Worm (Caenorhabditis elegans) whole organism, L1 larva: ENCODE results near the gene Y116A8C.38.

ENCODE experiments used
- blmp-1 ChIP-seq: fragments of 150-350 bp; optimal IDR thresholded peaks from 2 replicates; lab custom pipeline; 2014; ENCODE audit warnings: missing biosample characterization, missing genetic modification characterization
- ces-1 ChIP-seq: fragments of 150-350 bp; optimal IDR thresholded peaks from 2 replicates; lab custom pipeline; 2014; ENCODE audit warnings: missing biosample characterization, missing genetic modification reagents, missing genetic modification characterization
- efl-1 ChIP-seq, 4 experiments: fragments of 150-350 bp; optimal IDR thresholded peaks in 3 of 4; peaks in 1 of 4; 1 replicate in 1 of 4; 2 replicates in 3 of 4; lab custom pipeline; 2014; ENCODE audit warnings: missing biosample characterization in 2 of 4, missing genetic modification characterization in 2 of 4, missing genetic modification reagents in 2 of 4
- lin-13 ChIP-seq: fragments of 150-350 bp; optimal IDR thresholded peaks from 2 replicates; lab custom pipeline; 2014; ENCODE audit warnings: missing biosample characterization, missing genetic modification reagents, missing genetic modification characterization
- mdl-1 ChIP-seq, 2 experiments: fragments of 150-350 bp; optimal IDR thresholded peaks; 2 replicates each; lab custom pipeline; 2014 to 2017; ENCODE audit warnings: missing biosample characterization in 2 of 2, missing genetic modification characterization in 2 of 2, inconsistent platforms in 1 of 2
- nhr-12 ChIP-seq: sonication (generic microtip); optimal IDR thresholded peaks from 2 replicates; lab custom pipeline; 2017; ENCODE audit warnings: missing biosample characterization, missing genetic modification characterization
- nhr-28 ChIP-seq: fragments of 150-350 bp; optimal IDR thresholded peaks from 2 replicates; lab custom pipeline; 2014; ENCODE audit warnings: missing biosample characterization, missing genetic modification characterization
- nhr-76 ChIP-seq: sonication (generic microtip); optimal IDR thresholded peaks from 2 replicates; lab custom pipeline; 2017; ENCODE audit warnings: missing biosample characterization, missing genetic modification characterization
- pqm-1 ChIP-seq: sonication (generic microtip); optimal IDR thresholded peaks from 3 replicates; lab custom pipeline; 2017; ENCODE audit warnings: missing biosample characterization, missing genetic modification characterization
- snpc-4 ChIP-seq: fragments of 150-350 bp; optimal IDR thresholded peaks from 2 replicates; lab custom pipeline; 2014; ENCODE audit warnings: missing biosample characterization, missing genetic modification characterization
- unc-62 ChIP-seq: fragments of 150-350 bp; optimal IDR thresholded peaks from 2 replicates; lab custom pipeline; 2014; ENCODE audit warnings: missing biosample characterization, missing genetic modification reagents, missing genetic modification characterization
- zag-1 ChIP-seq: fragments of 150-350 bp; optimal IDR thresholded peaks from 2 replicates; lab custom pipeline; 2014; ENCODE audit warnings: missing biosample characterization, missing genetic modification characterization

DNA sequence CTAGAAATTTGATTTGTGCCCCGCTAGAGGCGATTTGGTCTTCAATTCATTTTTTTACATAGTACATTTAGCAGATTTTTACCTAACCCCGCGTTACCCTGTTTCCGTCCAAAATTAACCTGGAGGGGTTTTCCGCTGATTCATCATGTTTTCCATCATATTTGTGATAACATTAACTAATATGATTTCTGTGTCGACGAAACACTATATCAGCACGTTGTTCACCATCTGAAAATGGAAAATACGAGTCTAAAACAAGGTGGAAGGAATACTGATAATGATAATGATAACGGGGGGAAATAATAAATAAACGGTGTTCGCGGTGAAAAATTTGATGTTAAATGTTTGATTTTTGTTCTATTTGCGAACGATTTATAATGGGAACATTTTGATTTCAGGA is 40.4 kb downstream of the Y116A8C.38 start:
- TF ChIP-seq nhr-12 (tag; lab: Kevin White, UChicago) (no peak), snpc-4 (tag; lab: Kevin White, UChicago) (no peak), nhr-28 (tag; lab: Kevin White, UChicago) (no peak), pqm-1 (peak; percentile 83), lin-13 (GFP tag; lab: Kevin White, UChicago) (no peak), ces-1 (no peak), efl-1 (optimal IDR thresholded peaks at IDR 0.05; lab: Kevin White, UChicago) (no peak), efl-1 (GFP tag; optimal IDR thresholded peaks at IDR 0.05 in 1 of 2; lab: Kevin White, UChicago) (no peak), unc-62 (GFP tag; lab: Kevin White, UChicago) (no peak), zag-1 (no peak), nhr-76 (tag; lab: Kevin White, UChicago) (no peak), mdl-1 (tag; optimal IDR thresholded peaks at IDR 0.05; lab: Kevin White, UChicago) (no peak), blmp-1 (no peak)
